Fruit fly (Drosophila melanogaster): ENCODE data around the gene brk.
A peak's percentile ranks its signal among the peaks of the same experiment; 100 is the strongest.

brk gene

DNA sequence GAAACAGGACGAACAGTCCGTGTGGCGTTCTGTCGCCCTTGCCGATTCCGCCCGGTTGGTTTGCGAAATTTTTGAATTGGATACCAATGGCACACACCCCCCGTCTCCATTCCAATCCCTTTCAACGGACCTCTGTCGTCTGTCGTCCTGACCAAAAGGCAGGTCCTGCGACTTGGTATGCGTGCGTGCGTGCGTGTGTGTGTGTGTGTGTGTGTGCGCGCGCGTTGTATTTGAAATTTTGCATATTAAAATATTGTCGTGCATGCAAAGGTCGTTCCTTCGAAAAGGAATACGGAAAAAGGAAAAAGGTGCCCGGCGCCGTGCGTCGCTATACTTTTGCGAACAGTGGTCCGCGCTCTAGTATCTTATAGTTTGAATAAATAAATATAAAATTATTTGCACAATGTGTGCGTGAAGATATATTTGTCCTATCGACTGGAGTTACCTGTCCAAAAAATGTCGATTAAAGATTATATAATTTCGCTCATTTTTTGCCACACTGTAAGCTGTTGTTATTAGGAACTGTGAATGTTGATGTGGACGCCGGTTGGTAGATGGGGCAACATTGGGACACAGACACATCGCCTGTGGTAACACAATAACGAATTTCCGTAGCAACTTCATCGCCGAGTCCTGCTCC, 36.2 kb upstream of the brk start:
- TF ChIP-seq psq (GFP tag; optimal IDR thresholded peaks at IDR 0.05) (no peak), br (GFP tag; optimal IDR thresholded peaks at IDR 0.05) (no peak), Dfd (GFP tag; optimal IDR thresholded peaks at IDR 0.05) (peak; percentile 99), sage (GFP tag; optimal IDR thresholded peaks at IDR 0.05) (no peak), pan (optimal IDR thresholded peaks at IDR 0.05) (peak; percentile 74), Jra (GFP tag; optimal IDR thresholded peaks at IDR 0.05) (no peak)

DNA sequence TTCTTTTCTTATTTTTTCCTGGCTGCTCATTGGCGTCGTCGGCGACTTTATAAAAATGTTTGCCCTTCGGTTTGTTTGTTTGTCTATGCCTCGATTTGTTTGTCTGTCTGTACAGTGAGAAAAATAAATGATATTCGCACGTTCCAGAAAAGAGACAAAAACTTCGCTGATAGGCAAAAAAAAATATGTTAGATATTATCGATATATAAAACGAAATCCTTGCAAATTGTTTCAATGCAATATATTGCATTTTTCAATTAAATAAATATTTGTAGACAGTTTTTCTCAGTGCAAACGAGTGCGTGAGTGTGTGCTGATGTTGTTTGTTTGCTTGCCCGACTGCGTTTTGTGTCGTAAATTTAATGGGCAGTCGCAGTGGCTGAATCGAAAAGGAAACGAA, 30.7 kb upstream of the brk start:
- TF ChIP-seq foxo (GFP tag; optimal IDR thresholded peaks at IDR 0.05) (peak in 1 of 2 experiments; percentile 1), sv (GFP tag; optimal IDR thresholded peaks at IDR 0.05) (peak; percentile 28), psq (GFP tag; optimal IDR thresholded peaks at IDR 0.05) (no peak), brk (GFP tag; optimal IDR thresholded peaks at IDR 0.05) (peak; percentile 21)

DNA sequence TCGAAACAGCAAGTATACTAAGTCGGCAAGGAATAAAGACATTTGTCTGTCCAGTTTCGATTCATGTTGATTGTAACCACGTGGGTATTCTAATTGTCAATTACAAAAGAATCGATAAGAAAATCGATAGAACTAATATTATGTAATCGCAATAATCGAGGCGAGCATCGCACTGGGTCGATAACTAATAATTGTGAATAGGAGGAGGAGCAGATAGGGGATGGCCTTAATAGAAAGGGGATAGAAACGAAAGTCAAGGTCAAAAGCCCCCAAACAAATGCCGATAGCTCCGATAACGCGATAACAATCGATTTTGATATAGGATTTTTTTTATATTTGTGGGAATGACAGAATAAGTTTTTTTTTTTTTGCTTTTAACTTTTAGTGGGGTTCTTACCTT, 22.8 kb upstream of the brk start:
- TF ChIP-seq CG9705 (GFP tag; optimal IDR thresholded peaks at IDR 0.05) (no peak), CrebA (GFP tag; optimal IDR thresholded peaks at IDR 0.05; ENCODE audit: borderline replicate concordance) (no peak), dsf (GFP tag; optimal IDR thresholded peaks at IDR 0.05; ENCODE audit: borderline replicate concordance) (no peak), Sp1 (GFP tag; optimal IDR thresholded peaks at IDR 0.05) (no peak), br (GFP tag; optimal IDR thresholded peaks at IDR 0.05) (no peak), Myc (optimal IDR thresholded peaks at IDR 0.05) (no peak), Hr78 (GFP tag; optimal IDR thresholded peaks at IDR 0.05) (no peak), Dfd (GFP tag; optimal IDR thresholded peaks at IDR 0.05) (no peak), tai (GFP tag; optimal IDR thresholded peaks at IDR 0.05) (no peak), OdsH (GFP tag; optimal IDR thresholded peaks at IDR 0.05) (no peak), usp (GFP tag; optimal IDR thresholded peaks at IDR 0.05) (no peak), HLH106 (tag; optimal IDR thresholded peaks at IDR 0.05) (no peak), sv (GFP tag; optimal IDR thresholded peaks at IDR 0.05) (no peak), sage (GFP tag; optimal IDR thresholded peaks at IDR 0.05) (no peak), dl (GFP tag; optimal IDR thresholded peaks at IDR 0.05; ENCODE audit: insufficient read depth in 1 of 2, partially characterized antibody in 2 of 2) (no peak), Hnf4 (GFP tag; optimal IDR thresholded peaks at IDR 0.05) (no peak), woc (GFP tag; optimal IDR thresholded peaks at IDR 0.05) (no peak), Rel (GFP tag; optimal IDR thresholded peaks at IDR 0.05) (no peak), Rel (tag; optimal IDR thresholded peaks at IDR 0.05) (no peak), ey (GFP tag; optimal IDR thresholded peaks at IDR 0.05) (no peak)

DNA sequence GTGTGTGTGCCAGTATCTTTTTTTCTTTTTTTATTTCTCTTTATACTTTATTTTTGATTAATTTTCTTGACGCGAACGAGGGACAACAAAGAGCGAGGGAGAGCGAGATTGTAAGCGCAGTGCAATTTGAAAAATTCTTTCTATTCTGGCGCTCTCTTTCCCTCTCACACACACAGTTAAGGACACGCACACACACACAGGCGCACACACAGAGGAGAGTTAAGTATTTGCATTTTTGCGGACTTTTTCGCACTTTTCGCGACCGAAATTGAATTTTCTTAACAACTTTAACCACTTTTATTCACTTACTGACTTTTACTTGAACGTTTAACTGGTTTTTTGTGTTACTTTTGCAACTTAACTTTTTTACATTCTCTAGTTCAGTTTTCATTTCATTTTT, 22.3 kb upstream of the brk start:
- TF ChIP-seq GATAd (GFP tag; optimal IDR thresholded peaks at IDR 0.05) = no peak
- TF ChIP-seq br (GFP tag; optimal IDR thresholded peaks at IDR 0.05) = no peak
- TF ChIP-seq Dif (GFP tag; optimal IDR thresholded peaks at IDR 0.05; ENCODE audit: partially characterized antibody) = peak; percentile 65
- no peak for TF ChIP-seq Hr83 (GFP tag; optimal IDR thresholded peaks at IDR 0.05; ENCODE audit: poor library complexity, severe bottlenecking)
- TF ChIP-seq CrebA (GFP tag; optimal IDR thresholded peaks at IDR 0.05; ENCODE audit: borderline replicate concordance) = no peak
- no peak for TF ChIP-seq jim (GFP tag; optimal IDR thresholded peaks at IDR 0.05)
- TF ChIP-seq N (GFP tag; optimal IDR thresholded peaks at IDR 0.05) = peak; percentile 61
- TF ChIP-seq dl (GFP tag; optimal IDR thresholded peaks at IDR 0.05; ENCODE audit: insufficient read depth in 1 of 2, partially characterized antibody in 2 of 2) = peak in 1 of 2 experiments; percentile 52
- TF ChIP-seq Dfd (GFP tag; optimal IDR thresholded peaks at IDR 0.05) = no peak
- TF ChIP-seq CG9705 (GFP tag; optimal IDR thresholded peaks at IDR 0.05) = no peak

DNA sequence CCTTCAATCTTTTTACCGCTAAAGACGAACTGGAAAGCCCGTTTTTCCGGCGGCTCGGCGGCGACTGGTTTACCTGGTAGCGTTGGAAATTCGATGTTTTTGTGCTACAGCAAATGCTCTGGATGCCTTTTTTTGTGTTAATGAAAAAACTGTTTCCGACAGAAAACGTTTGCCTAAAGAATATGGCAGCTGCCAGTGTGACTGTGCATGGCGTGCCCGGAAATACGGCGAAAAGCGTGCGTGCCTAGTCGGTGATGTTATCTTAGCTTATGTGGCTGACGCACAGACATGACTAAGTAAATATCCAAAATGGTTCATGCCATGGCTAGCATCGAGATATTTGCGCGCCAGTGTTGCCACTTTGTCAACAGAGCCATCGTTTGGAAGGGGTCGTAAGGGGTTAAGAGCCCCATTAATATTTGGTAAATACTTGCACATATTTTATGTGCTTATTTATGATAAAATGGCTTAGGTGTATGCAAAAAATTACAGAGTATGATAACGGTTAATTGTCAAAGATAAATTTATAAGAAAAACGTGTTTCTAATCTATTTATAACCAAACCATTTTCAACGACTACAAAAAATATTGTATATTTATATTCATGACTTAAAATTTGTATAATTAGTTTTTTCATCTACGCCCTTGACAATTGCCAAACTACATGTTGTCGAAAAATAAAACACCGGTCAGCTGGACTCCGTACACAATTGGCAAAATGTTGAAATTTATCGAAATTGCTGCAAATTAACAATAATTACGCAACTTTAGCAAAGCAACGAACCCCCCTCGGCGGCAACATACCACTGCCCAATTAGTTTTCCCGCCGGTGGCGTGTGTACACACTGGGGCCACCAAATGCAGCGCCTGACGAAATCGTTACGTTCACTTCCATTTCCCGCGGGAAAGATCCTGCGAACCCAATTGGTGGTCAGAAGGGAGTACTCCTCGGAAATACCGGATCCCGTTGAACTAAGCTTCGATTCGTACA, 21.4 kb upstream of the brk start, which contains the start of gene CG2059:
Gene CG2059, plus strand, starts transcription at position 364 of the 991 bp plus-strand sequence.
- TF ChIP-seq ey (GFP tag; optimal IDR thresholded peaks at IDR 0.05) (peak; percentile 23), Hnf4 (GFP tag; optimal IDR thresholded peaks at IDR 0.05) (peak; percentile 43), Sp1 (GFP tag; optimal IDR thresholded peaks at IDR 0.05) (peak; percentile 46), N (GFP tag; optimal IDR thresholded peaks at IDR 0.05) (no peak), HLH106 (tag; optimal IDR thresholded peaks at IDR 0.05) (peak; percentile 54), foxo (GFP tag; optimal IDR thresholded peaks at IDR 0.05) (peak in 1 of 2 experiments; percentile 46), jim (GFP tag; optimal IDR thresholded peaks at IDR 0.05) (peak; percentile 23), Dif (GFP tag; optimal IDR thresholded peaks at IDR 0.05; ENCODE audit: partially characterized antibody) (no peak), pan (optimal IDR thresholded peaks at IDR 0.05) (no peak), fru (GFP tag; optimal IDR thresholded peaks at IDR 0.05) (peak; percentile 28), woc (GFP tag; optimal IDR thresholded peaks at IDR 0.05) (peak; percentile 83), dmrt93B (GFP tag; optimal IDR thresholded peaks at IDR 0.05) (peak; percentile 36), Vsx2 (GFP tag; optimal IDR thresholded peaks at IDR 0.05; ENCODE audit: partially characterized antibody) (peak; percentile 88), Rel (GFP tag; optimal IDR thresholded peaks at IDR 0.05) (no peak), Rel (tag; optimal IDR thresholded peaks at IDR 0.05) (peak; percentile 69), Jra (GFP tag; optimal IDR thresholded peaks at IDR 0.05) (peak; percentile 68), h (GFP tag; optimal IDR thresholded peaks at IDR 0.05) (peak; percentile 30), CG9705 (GFP tag; optimal IDR thresholded peaks at IDR 0.05) (no peak), br (GFP tag; optimal IDR thresholded peaks at IDR 0.05) (no peak), rgr (GFP tag; optimal IDR thresholded peaks at IDR 0.05) (peak; percentile 39), Hr83 (GFP tag; optimal IDR thresholded peaks at IDR 0.05; ENCODE audit: poor library complexity, severe bottlenecking) (peak; percentile 66)

All from whole organism, wandering third instar larva.